Worm (Caenorhabditis elegans) whole organism, mixed stage, embryonic: ENCODE measurements around the gene B0238.12.

ENCODE experiments used
- M03D4.4 ChIP-seq: sonication (generic microtip); optimal IDR thresholded peaks from 2 replicates; lab custom pipeline; 2017; ENCODE audit warnings: mild to moderate bottlenecking, missing genetic modification characterization, missing compliant biosample characterization
- ceh-39 ChIP-seq: fragments of 150-350 bp; optimal IDR thresholded peaks from 2 replicates; lab custom pipeline; 2014; ENCODE audit warnings: missing biosample characterization, missing genetic modification characterization
- ceh-43 ChIP-seq: fragments of 200-800 bp; sonication (Bioruptor generic); optimal IDR thresholded peaks from 2 replicates; lab custom pipeline; 2018; ENCODE audit warnings: mild to moderate bottlenecking, missing genetic modification characterization, moderate library complexity, missing compliant biosample characterization
- ceh-83 ChIP-seq: fragments of 200-800 bp; sonication (Bioruptor generic); optimal IDR thresholded peaks from 2 replicates; lab custom pipeline; 2018; ENCODE audit warnings: mild to moderate bottlenecking, missing genetic modification characterization, missing compliant biosample characterization
- ces-1 ChIP-seq: fragments of 150-350 bp; optimal IDR thresholded peaks from 2 replicates; lab custom pipeline; 2014; ENCODE audit warnings: missing biosample characterization, missing genetic modification reagents, missing genetic modification characterization
- cnd-1 ChIP-seq: fragments of 200-800 bp; sonication (Bioruptor generic); optimal IDR thresholded peaks from 2 replicates; lab custom pipeline; 2018; ENCODE audit warnings: mild to moderate bottlenecking, missing genetic modification characterization, missing compliant biosample characterization
- drap-1 ChIP-seq: fragments of 200-800 bp; sonication (Bioruptor generic); optimal IDR thresholded peaks from 3 replicates; lab custom pipeline; 2018; ENCODE audit warnings: mild to moderate bottlenecking, missing genetic modification characterization, missing compliant biosample characterization
- elt-1 ChIP-seq: sonication (generic microtip); optimal IDR thresholded peaks from 2 replicates; lab custom pipeline; 2017; ENCODE audit warnings: missing genetic modification characterization, mild to moderate bottlenecking, missing compliant biosample characterization, antibody characterized with exemption, moderate library complexity, borderline replicate concordance; ENCODE audit not compliant: insufficient read depth
- elt-3 ChIP-seq: fragments of 150-350 bp; optimal IDR thresholded peaks from 2 replicates; lab custom pipeline; 2014; ENCODE audit warnings: missing biosample characterization, missing genetic modification characterization
- flh-1 ChIP-seq: fragments of 200-800 bp; sonication (Bioruptor generic); optimal IDR thresholded peaks from 2 replicates; lab custom pipeline; 2018; ENCODE audit warnings: mild to moderate bottlenecking, missing genetic modification characterization, moderate library complexity, missing compliant biosample characterization
- ham-2 ChIP-seq: fragments of 200-800 bp; sonication (Bioruptor generic); optimal IDR thresholded peaks from 2 replicates; lab custom pipeline; 2018; ENCODE audit warnings: mild to moderate bottlenecking, missing genetic modification characterization, missing compliant biosample characterization
- hlh-1 ChIP-seq: fragments of 150-350 bp; optimal IDR thresholded peaks from 2 replicates; lab custom pipeline; 2014; ENCODE audit warnings: missing biosample characterization, missing genetic modification reagents, missing genetic modification characterization
- lin-13 ChIP-seq: fragments of 150-350 bp; optimal IDR thresholded peaks from 2 replicates; lab custom pipeline; 2014; ENCODE audit warnings: missing biosample characterization, missing genetic modification characterization
- lin-32 ChIP-seq: fragments of 200-800 bp; sonication (Bioruptor generic); optimal IDR thresholded peaks from 2 replicates; lab custom pipeline; 2018; ENCODE audit warnings: mild to moderate bottlenecking, missing genetic modification characterization, missing compliant biosample characterization
- lsy-2 ChIP-seq: fragments of 150-350 bp; optimal IDR thresholded peaks from 2 replicates; lab custom pipeline; 2014; ENCODE audit warnings: missing biosample characterization, missing genetic modification characterization
- mab-5 ChIP-seq: fragments of 150-350 bp; optimal IDR thresholded peaks from 2 replicates; lab custom pipeline; 2014; ENCODE audit warnings: missing biosample characterization, missing genetic modification characterization
- mep-1 ChIP-seq: fragments of 150-350 bp; optimal IDR thresholded peaks from 2 replicates; lab custom pipeline; 2017; ENCODE audit warnings: missing biosample characterization, missing genetic modification reagents, missing genetic modification characterization, inconsistent platforms
- mls-2 ChIP-seq: sonication (generic microtip); optimal IDR thresholded peaks from 2 replicates; lab custom pipeline; 2016; ENCODE audit warnings: mild to moderate bottlenecking, missing genetic modification characterization, moderate library complexity, missing compliant biosample characterization
- nhr-12 ChIP-seq: fragments of 150-350 bp; optimal IDR thresholded peaks from 2 replicates; lab custom pipeline; 2014; ENCODE audit warnings: missing biosample characterization, missing genetic modification characterization
- nhr-2 ChIP-seq: fragments of 150-350 bp; optimal IDR thresholded peaks from 2 replicates; lab custom pipeline; 2014; ENCODE audit warnings: missing biosample characterization, missing genetic modification characterization
- nhr-237 ChIP-seq: fragments of 150-350 bp; optimal IDR thresholded peaks from 2 replicates; lab custom pipeline; 2014; ENCODE audit warnings: missing biosample characterization, missing genetic modification characterization
- nhr-76 ChIP-seq: sonication (generic microtip); optimal IDR thresholded peaks from 2 replicates; lab custom pipeline; 2017; ENCODE audit warnings: missing biosample characterization, missing genetic modification characterization
- pha-4 ChIP-seq: fragments of 150-350 bp; optimal IDR thresholded peaks from 2 replicates; lab custom pipeline; 2018; ENCODE audit warnings: missing biosample characterization, missing genetic modification reagents, missing genetic modification characterization
- sem-2 ChIP-seq: fragments of 200-800 bp; sonication (Bioruptor generic); optimal IDR thresholded peaks from 2 replicates; lab custom pipeline; 2018; ENCODE audit warnings: mild to moderate bottlenecking, missing genetic modification characterization, missing compliant biosample characterization
- snpc-4 ChIP-seq: fragments of 150-350 bp; optimal IDR thresholded peaks from 2 replicates; lab custom pipeline; 2014; ENCODE audit warnings: missing biosample characterization, missing genetic modification characterization
- sptf-1 ChIP-seq: sonication (generic microtip); optimal IDR thresholded peaks from 2 replicates; lab custom pipeline; 2017; ENCODE audit warnings: mild to moderate bottlenecking, missing genetic modification characterization, moderate library complexity, missing compliant biosample characterization
- tbx-8 ChIP-seq: fragments of 200-800 bp; sonication (Bioruptor generic); optimal IDR thresholded peaks from 2 replicates; lab custom pipeline; 2018; ENCODE audit warnings: mild to moderate bottlenecking, missing genetic modification characterization, moderate library complexity, missing compliant biosample characterization
- unc-120 ChIP-seq: sonication (generic microtip); optimal IDR thresholded peaks from 2 replicates; lab custom pipeline; 2017; ENCODE audit warnings: missing genetic modification characterization, missing compliant biosample characterization; ENCODE audit not compliant: poor library complexity, severe bottlenecking
- unc-39 ChIP-seq: fragments of 150-350 bp; optimal IDR thresholded peaks from 2 replicates; lab custom pipeline; 2014; ENCODE audit warnings: missing biosample characterization, missing genetic modification characterization
- unc-62 ChIP-seq: fragments of 150-350 bp; optimal IDR thresholded peaks from 2 replicates; lab custom pipeline; 2014; ENCODE audit warnings: missing biosample characterization, missing genetic modification reagents, missing genetic modification characterization
- zip-8 ChIP-seq: fragments of 150-350 bp; optimal IDR thresholded peaks from 2 replicates; lab custom pipeline; 2014; ENCODE audit warnings: missing biosample characterization, missing genetic modification characterization
- ztf-11 ChIP-seq: fragments of 150-350 bp; optimal IDR thresholded peaks from 2 replicates; lab custom pipeline; 2014; ENCODE audit warnings: missing biosample characterization, missing genetic modification characterization

Gene B0238.12

DNA sequence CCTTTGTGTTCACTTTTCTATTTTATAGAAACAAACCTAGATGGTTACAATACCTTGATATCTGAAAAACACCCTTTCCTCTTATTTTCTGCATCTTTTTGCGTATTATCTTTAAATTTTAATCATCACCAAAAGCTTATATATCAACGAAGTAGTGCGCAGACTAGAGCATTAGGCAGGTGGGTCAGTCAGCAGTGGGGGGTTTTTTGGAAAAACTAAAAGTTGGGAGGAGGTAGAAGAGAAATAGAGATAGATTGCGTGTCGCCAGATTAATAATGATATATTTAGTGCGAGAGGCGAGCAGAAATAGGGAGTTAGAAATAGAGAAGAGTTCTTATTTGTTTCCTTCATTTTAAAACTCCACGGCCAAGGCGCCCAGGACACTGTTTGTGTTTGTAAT lies 35.6 kb downstream of the B0238.12 start:
- no peak for TF ChIP-seq lin-32 (GFP tag; lab: Kevin White, UChicago)
- no peak for TF ChIP-seq lin-13 (tag; lab: Kevin White, UChicago)
- TF ChIP-seq snpc-4 (tag; lab: Kevin White, UChicago): no peak
- TF ChIP-seq ceh-39 (tag; lab: Kevin White, UChicago): no peak
- TF ChIP-seq cnd-1 (tag; lab: Kevin White, UChicago): no peak
- no peak for TF ChIP-seq nhr-237
- no peak for TF ChIP-seq mab-5 (tag; lab: Kevin White, UChicago)
- no peak for TF ChIP-seq nhr-76 (tag; lab: Kevin White, UChicago)
- no peak for TF ChIP-seq tbx-8 (GFP tag; lab: Kevin White, UChicago)
- no peak for TF ChIP-seq nhr-12 (tag; lab: Kevin White, UChicago)
- TF ChIP-seq unc-39: no peak
- no peak for TF ChIP-seq lsy-2 (tag; lab: Kevin White, UChicago)
- TF ChIP-seq nhr-2 (tag; lab: Kevin White, UChicago): no peak
- TF ChIP-seq ztf-11: no peak
- no peak for TF ChIP-seq ces-1 (GFP tag; lab: Kevin White, UChicago)

ce11 chrV:5303389-5303788 lies 37.7 kb downstream of the B0238.12 start, which contains the start of gene ncx-2:
Gene ncx-2, plus strand, starts transcription at chrV:5303689.
- TF ChIP-seq nhr-76 (tag; lab: Kevin White, UChicago) (no peak), nhr-237 (no peak), lin-13 (tag; lab: Kevin White, UChicago) (no peak), lin-32 (GFP tag; lab: Kevin White, UChicago) (no peak), lsy-2 (tag; lab: Kevin White, UChicago) (no peak), ceh-83 (GFP tag; lab: Kevin White, UChicago) (no peak)

- TF ChIP-seq ceh-83 (GFP tag; lab: Kevin White, UChicago) (no peak), ces-1 (GFP tag; lab: Kevin White, UChicago) (no peak), ztf-11 (no peak), hlh-1 (tag; lab: Kevin White, UChicago) (no peak)
Observed at ce11 chrV:5304366-5304765, 38.7 kb downstream of the B0238.12 start.

ce11 chrV:5311635-5312034 lies 46.0 kb downstream of the B0238.12 start, which contains the start of gene C10G8.4:
Gene C10G8.4, plus strand, starts transcription at chrV:5311935.
- TF ChIP-seq unc-39: no peak
- TF ChIP-seq snpc-4 (tag; lab: Kevin White, UChicago): no peak
- no peak for TF ChIP-seq ham-2 (GFP tag; lab: Kevin White, UChicago)
- no peak for TF ChIP-seq sem-2 (GFP tag; lab: Kevin White, UChicago)
- no peak for TF ChIP-seq ztf-11
- TF ChIP-seq drap-1 (GFP tag; lab: Kevin White, UChicago): no peak
- TF ChIP-seq cnd-1 (tag; lab: Kevin White, UChicago): no peak
- TF ChIP-seq lin-32 (GFP tag; lab: Kevin White, UChicago): no peak
- TF ChIP-seq ceh-39 (tag; lab: Kevin White, UChicago): no peak
- TF ChIP-seq flh-1: no peak
- no peak for TF ChIP-seq lin-13 (tag; lab: Kevin White, UChicago)
- no peak for TF ChIP-seq sptf-1 (tag; lab: Kevin White, UChicago)
- TF ChIP-seq, all 35 proteins: peak for 0

- TF ChIP-seq nhr-76 (tag; lab: Kevin White, UChicago): no peak
- no peak for TF ChIP-seq M03D4.4
- no peak for TF ChIP-seq lin-32 (GFP tag; lab: Kevin White, UChicago)
- TF ChIP-seq sptf-1 (tag; lab: Kevin White, UChicago): no peak
- TF ChIP-seq ztf-11: no peak
- TF ChIP-seq zip-8 (tag; lab: Kevin White, UChicago): no peak
- TF ChIP-seq drap-1 (GFP tag; lab: Kevin White, UChicago): no peak
- TF ChIP-seq elt-1 (tag; lab: Kevin White, UChicago): no peak
- no peak for TF ChIP-seq mep-1 (tag; lab: Kevin White, UChicago)
- TF ChIP-seq elt-3 (tag; lab: Kevin White, UChicago): no peak
- TF ChIP-seq unc-120 (tag; lab: Kevin White, UChicago): no peak
- TF ChIP-seq pha-4 (tag; lab: Kevin White, UChicago): no peak
Observed at ce11 chrV:5312453-5312852, 46.8 kb downstream of the B0238.12 start, which contains the start of gene C10G8.3. Gene C10G8.3, plus strand, starts transcription at chrV:5312753.

ce11 chrV:5314104-5314503 lies 48.5 kb downstream of the B0238.12 start, which contains the start of gene C10G8.2:
Gene C10G8.2, plus strand, starts transcription at chrV:5314404.
- TF ChIP-seq unc-62 (no peak), mls-2 (no peak), sptf-1 (tag; lab: Kevin White, UChicago) (no peak), ceh-43 (GFP tag; lab: Kevin White, UChicago) (no peak), ceh-39 (tag; lab: Kevin White, UChicago) (no peak), unc-39 (no peak), tbx-8 (GFP tag; lab: Kevin White, UChicago) (no peak)
